Fruit fly (Drosophila melanogaster): ENCODE data around the gene Pak3.

Pak3 gene

DNA sequence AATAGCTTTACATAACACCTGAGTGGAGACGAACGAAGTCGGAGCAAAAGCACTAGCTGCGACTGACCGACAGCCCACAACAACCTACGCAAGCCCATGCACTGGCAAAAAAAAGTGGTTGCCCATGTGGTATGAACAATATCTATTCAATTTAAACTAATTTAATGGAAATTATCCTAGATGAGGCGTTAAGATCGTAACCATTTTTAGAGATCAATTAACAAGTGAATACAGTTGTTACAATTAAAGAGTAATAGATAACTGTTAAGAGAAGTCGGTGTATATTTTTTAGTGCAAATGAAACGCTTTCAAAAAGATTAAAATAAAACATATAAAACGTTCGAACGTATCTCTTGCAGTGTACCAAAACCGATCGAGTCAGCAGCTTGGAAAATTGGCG lies 42.6 kb upstream of the Pak3 start (continued):
- TF ChIP-seq CG30020 (tag; optimal IDR thresholded peaks at IDR 0.05), result no peak
- TF ChIP-seq Hsf (GFP tag; optimal IDR thresholded peaks at IDR 0.05), result peak; percentile 33
- TF ChIP-seq CG1832 (GFP tag; optimal IDR thresholded peaks at IDR 0.05), result no peak
- no peak for TF ChIP-seq usp (GFP tag; optimal IDR thresholded peaks at IDR 0.05)
- TF ChIP-seq cad (GFP tag; optimal IDR thresholded peaks at IDR 0.05), result no peak
- TF ChIP-seq sima (GFP tag; optimal IDR thresholded peaks at IDR 0.05), result no peak
- no peak for TF ChIP-seq dysf (GFP tag; IDR thresholded peaks at IDR 0.05)
- peak; percentile 69 for TF ChIP-seq fd96Cb (tag; optimal IDR thresholded peaks at IDR 0.05)
- TF ChIP-seq dimm (GFP tag; IDR thresholded peaks at IDR 0.05), result no peak
- peak; percentile 39 for TF ChIP-seq odd (GFP tag; optimal IDR thresholded peaks at IDR 0.05)
- TF ChIP-seq CG43689 (GFP tag; IDR thresholded peaks at IDR 0.05), result no peak
- no peak for TF ChIP-seq CG11247 (GFP tag; IDR thresholded peaks at IDR 0.05)
- TF ChIP-seq CG14710 (tag; optimal IDR thresholded peaks at IDR 0.05), result peak; percentile 43
- TF ChIP-seq Ets97D (GFP tag; optimal IDR thresholded peaks at IDR 0.05), result no peak
- TF ChIP-seq Ssrp (tag; optimal IDR thresholded peaks at IDR 0.05), result peak; percentile 69
- TF ChIP-seq H2.0 (GFP tag; IDR thresholded peaks at IDR 0.05), result no peak
- peak; percentile 13 for TF ChIP-seq CG12236 (GFP tag; optimal IDR thresholded peaks at IDR 0.05)
- TF ChIP-seq CG15514 (GFP tag; optimal IDR thresholded peaks at IDR 0.05), result no peak
- peak; percentile 65 for TF ChIP-seq CG12391 (tag; optimal IDR thresholded peaks at IDR 0.05)
- no peak for TF ChIP-seq CG17802 (tag; optimal IDR thresholded peaks at IDR 0.05)
- no peak for TF ChIP-seq BEAF-32 (GFP tag; optimal IDR thresholded peaks at IDR 0.05)
- peak; percentile 70 for TF ChIP-seq CG10979 (tag; optimal IDR thresholded peaks at IDR 0.05)
- TF ChIP-seq hb (GFP tag; IDR thresholded peaks at IDR 0.05; ENCODE audit: partially characterized antibody), result no peak
- TF ChIP-seq Aef1 (GFP tag; IDR thresholded peaks at IDR 0.05), result no peak
- TF ChIP-seq pnt (GFP tag; optimal IDR thresholded peaks at IDR 0.05), result peak; percentile 3
- TF ChIP-seq D (optimal IDR thresholded peaks at IDR 0.05), result no peak
- peak; percentile 59 for TF ChIP-seq D (GFP tag; optimal IDR thresholded peaks at IDR 0.05)
- TF ChIP-seq CG4707 (GFP tag; optimal IDR thresholded peaks at IDR 0.05), result peak; percentile 21
- TF ChIP-seq stc (GFP tag; IDR thresholded peaks at IDR 0.05), result 0 out of 2 replicates have a peak, but pooled peaks have one; percentile 31
- TF ChIP-seq CG7928 (GFP tag; optimal IDR thresholded peaks at IDR 0.05), result no peak
- no peak for TF ChIP-seq dati (GFP tag; IDR thresholded peaks at IDR 0.05)
- no peak for TF ChIP-seq CG33213 (GFP tag; optimal IDR thresholded peaks at IDR 0.05)
- no peak for TF ChIP-seq Nf-YA (GFP tag; IDR thresholded peaks at IDR 0.05)
- TF ChIP-seq CG2120 (GFP tag; optimal IDR thresholded peaks at IDR 0.05), result no peak
- peak; percentile 65 for TF ChIP-seq CG15601 (tag; optimal IDR thresholded peaks at IDR 0.05)
- no peak for TF ChIP-seq CkIIα-i1 (GFP tag; IDR thresholded peaks at IDR 0.05)
- peak; percentile 25 for TF ChIP-seq chn (GFP tag; optimal IDR thresholded peaks at IDR 0.05)
- TF ChIP-seq CG18764 (GFP tag; optimal IDR thresholded peaks at IDR 0.05), result no peak
- no peak for TF ChIP-seq CG32772 (GFP tag; IDR thresholded peaks at IDR 0.05)
- no peak for TF ChIP-seq CG9876 (GFP tag; optimal IDR thresholded peaks at IDR 0.05)
- TF ChIP-seq sqz (GFP tag; optimal IDR thresholded peaks at IDR 0.05), result no peak
- no peak for TF ChIP-seq twi (tag; optimal IDR thresholded peaks at IDR 0.05)
- peak; percentile 58 for TF ChIP-seq Blimp-1 (GFP tag; optimal IDR thresholded peaks at IDR 0.05)
- TF ChIP-seq MESR4 (GFP tag; optimal IDR thresholded peaks at IDR 0.05), result no peak
- no peak for TF ChIP-seq YL-1 (GFP tag; optimal IDR thresholded peaks at IDR 0.05)
- TF ChIP-seq sob (GFP tag; IDR thresholded peaks at IDR 0.05), result no peak
- TF ChIP-seq her (GFP tag; optimal IDR thresholded peaks at IDR 0.05), result no peak
- no peak; the same call in 2 of the 3 replicates for TF ChIP-seq CG17361 (GFP tag; IDR thresholded peaks at IDR 0.05)
- no peak for TF ChIP-seq Dp (GFP tag; optimal IDR thresholded peaks at IDR 0.05)
- no peak for TF ChIP-seq oc (tag; optimal IDR thresholded peaks at IDR 0.05)
- peak in 1 of 2 experiments; percentile 80 for TF ChIP-seq Hr51 (GFP tag; optimal IDR thresholded peaks at IDR 0.05)
- no peak for TF ChIP-seq Fer2 (tag; optimal IDR thresholded peaks at IDR 0.05)
